Fruit fly (Drosophila melanogaster) S2 (cell line): ENCODE measurements around the gene Nup153.

Experiments used
- CG8478 ChIP-seq: fragments of >200 bp; optimal IDR thresholded peaks from 2 replicates; lab custom pipeline; 2018
- CTCF ChIP-seq, 2 experiments: fragments of >200 bp; optimal IDR thresholded peaks; 2 replicates each; lab custom pipeline; 2018

DNA sequence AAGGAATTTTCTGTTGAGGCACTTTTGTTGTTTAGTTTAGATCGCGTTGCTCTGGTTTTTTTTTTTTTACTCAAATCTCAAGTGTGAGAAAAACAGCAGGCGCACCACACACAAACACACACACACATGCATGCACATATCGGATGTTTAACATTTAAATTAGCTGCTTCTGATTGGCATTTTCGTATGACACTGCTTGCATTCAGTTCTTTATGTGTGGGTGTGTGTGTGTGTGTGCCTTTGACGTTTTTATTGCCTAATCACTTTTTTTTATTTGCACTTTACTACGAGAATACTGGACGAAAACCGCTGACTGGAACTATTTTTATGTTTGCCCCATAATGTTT is 49.4 kb downstream of the Nup153 start:
- TF ChIP-seq CTCF (optimal IDR thresholded peaks at IDR 0.05; lab: Kevin White, UChicago) (no peak), CG8478 (no peak)
